Worm (Caenorhabditis elegans): ENCODE data around the gene rab-39.

The rab-39 gene

DNA sequence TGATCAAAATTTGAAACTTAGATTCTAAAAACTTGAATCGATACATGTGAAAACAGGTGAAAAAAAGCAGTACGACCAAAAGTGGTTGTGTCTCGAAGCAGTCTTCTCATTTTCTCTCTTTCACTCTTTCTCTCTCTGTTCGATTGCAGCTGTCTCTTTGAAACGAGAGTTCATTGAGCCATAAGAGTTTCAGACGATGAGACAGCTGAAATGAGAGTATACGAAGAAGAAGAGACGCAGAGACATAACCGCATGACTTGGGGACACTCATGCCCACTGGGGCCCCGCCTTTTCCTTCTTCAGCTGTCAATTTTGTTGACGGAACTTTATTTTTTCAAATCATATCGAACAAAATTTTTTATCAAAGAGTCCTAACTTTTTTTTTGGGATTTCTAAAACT, 48.7 kb downstream of the rab-39 start:
- TF ChIP-seq cog-1 (tag; optimal IDR thresholded peaks at IDR 0.05) (no peak), flt-1 (GFP tag; IDR thresholded peaks at IDR 0.05) (no peak), ztf-29 (GFP tag; IDR thresholded peaks at IDR 0.05) (no peak), med-1 (GFP tag; optimal IDR thresholded peaks at IDR 0.05; ENCODE audit: insufficient read depth) (no peak), ztf-23 (GFP tag; IDR thresholded peaks at IDR 0.05) (no peak), tab-1 (GFP tag; IDR thresholded peaks at IDR 0.05) (no peak), T22C8.4 (GFP tag; IDR thresholded peaks at IDR 0.05) (no peak), ref-1 (GFP tag; conservative IDR thresholded peaks at IDR 0.05) (no peak), klf-2 (GFP tag; conservative IDR thresholded peaks at IDR 0.05) (no peak)

DNA sequence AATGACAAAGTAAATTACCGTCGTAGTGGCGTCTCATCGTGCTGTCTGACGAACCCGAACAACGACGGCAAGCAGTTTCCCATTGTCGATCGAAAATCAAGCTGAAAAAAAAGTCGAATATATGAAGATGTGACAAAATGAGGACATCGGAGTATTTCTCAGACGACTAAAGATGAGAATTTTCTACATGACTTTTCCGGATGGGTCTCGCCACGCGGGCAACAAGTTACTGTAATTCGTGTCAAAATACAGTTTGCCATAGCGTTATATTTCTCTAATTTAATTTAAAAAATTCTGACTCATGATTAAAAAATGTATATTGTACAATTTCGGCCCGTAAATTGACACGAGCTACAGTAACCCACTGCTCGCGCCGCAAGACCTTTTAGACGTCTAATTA, 49.8 kb downstream of the rab-39 start, which contains the start of gene C01G6.4:
Gene C01G6.4 (minus strand): TSS at position 101 of the 400 bp plus-strand sequence.
- TF ChIP-seq ref-1 (GFP tag; conservative IDR thresholded peaks at IDR 0.05) (no peak), T22C8.4 (GFP tag; IDR thresholded peaks at IDR 0.05) (no peak), ztf-23 (GFP tag; IDR thresholded peaks at IDR 0.05) (no peak), flt-1 (GFP tag; IDR thresholded peaks at IDR 0.05) (no peak)
